Worm (Caenorhabditis elegans) whole organism, early embryonic: ENCODE data around the gene algn-13.

Experiments used
- B0310.2 ChIP-seq: sonication (generic microtip); optimal IDR thresholded peaks from 2 replicates; lab custom pipeline; 2016; ENCODE audit warnings: mild to moderate bottlenecking, missing genetic modification characterization, missing compliant biosample characterization
- ama-1 ChIP-seq: fragments of 150-350 bp; optimal IDR thresholded peaks from 2 replicates; lab custom pipeline; 2014
- ceh-36 ChIP-seq: sonication (generic microtip); optimal IDR thresholded peaks from 2 replicates; lab custom pipeline; 2016; ENCODE audit warnings: missing genetic modification characterization, inconsistent platforms, missing compliant biosample characterization
- ets-7 ChIP-seq: sonication (generic microtip); optimal IDR thresholded peaks from 2 replicates; lab custom pipeline; 2016; ENCODE audit warnings: missing genotype, missing genetic modification characterization, missing compliant biosample characterization
- flt-1 ChIP-seq: fragments of 200-800 bp; sonication (Bioruptor generic); IDR thresholded peaks from 2 replicates; pipeline ENCODE4 v1.3.6; 2022; ENCODE audit warnings: missing genetic modification characterization, missing compliant biosample characterization
- hmbx-1 ChIP-seq: sonication (generic microtip); optimal IDR thresholded peaks from 2 replicates; lab custom pipeline; 2016; ENCODE audit warnings: mild to moderate bottlenecking, missing genetic modification characterization, missing compliant biosample characterization
- hmg-4 ChIP-seq: fragments of 200-800 bp; sonication (Bioruptor generic); optimal IDR thresholded peaks from 2 replicates; lab custom pipeline; 2018; ENCODE audit warnings: mild to moderate bottlenecking, missing genetic modification characterization, missing compliant biosample characterization
- pes-1 ChIP-seq: fragments of 200-800 bp; sonication (Bioruptor generic); IDR thresholded peaks from 2 replicates; pipeline ENCODE4 v1.3.6; 2022; ENCODE audit warnings: missing genetic modification reagents, missing genetic modification characterization, missing compliant biosample characterization
- scrt-1 ChIP-seq: fragments of 200-800 bp; sonication (Bioruptor generic); IDR thresholded peaks from 2 replicates; pipeline ENCODE4 v1.3.6; 2022; ENCODE audit warnings: missing genetic modification characterization, missing compliant biosample characterization
- sea-1 ChIP-seq: fragments of 200-800 bp; sonication (Bioruptor generic); conservative IDR thresholded peaks from 2 replicates; pipeline ENCODE4 v1.3.6; 2022; ENCODE audit warnings: missing genetic modification characterization, missing compliant biosample characterization
- tbx-37 ChIP-seq: fragments of 200-800 bp; sonication (Bioruptor generic); conservative IDR thresholded peaks from 2 replicates; pipeline ENCODE4 v1.3.6; 2022; ENCODE audit warnings: missing genetic modification reagents, missing genetic modification characterization, missing compliant biosample characterization
- tra-4 ChIP-seq: sonication (generic microtip); optimal IDR thresholded peaks from 2 replicates; lab custom pipeline; 2017; ENCODE audit warnings: missing genetic modification characterization, missing compliant biosample characterization

- no peak for TF ChIP-seq sea-1 (GFP tag; lab: Robert Waterston, UW)
- TF ChIP-seq tra-4 (tag; lab: Kevin White, UChicago): no peak
- no peak for TF ChIP-seq ceh-36 (tag; lab: Kevin White, UChicago)
- TF ChIP-seq B0310.2 (tag; lab: Kevin White, UChicago): no peak
- no peak for TF ChIP-seq hmg-4 (GFP tag; lab: Kevin White, UChicago)
- TF ChIP-seq flt-1 (GFP tag; lab: Robert Waterston, UW): no peak
- TF ChIP-seq ets-7: no peak
- TF ChIP-seq hmbx-1 (tag; lab: Kevin White, UChicago): no peak
- no peak for TF ChIP-seq pes-1 (GFP tag; lab: Robert Waterston, UW)
- TF ChIP-seq ama-1: no peak
- TF ChIP-seq tbx-37 (GFP tag; lab: Robert Waterston, UW): no peak
- no peak for TF ChIP-seq scrt-1
These were observed 29.8 kb downstream of the algn-13 start for ce11 chrV:13931952-13932351.
